Fruit fly (Drosophila melanogaster) S2 (cell line): Measurements from ENCODE around the gene CG13123.

ENCODE experiments used
- CG8478 ChIP-seq: fragments of >200 bp; optimal IDR thresholded peaks from 2 replicates; lab custom pipeline; 2018
- CTCF ChIP-seq, 2 experiments: fragments of >200 bp; optimal IDR thresholded peaks; 2 replicates each; lab custom pipeline; 2018

CG13123 gene

DNA sequence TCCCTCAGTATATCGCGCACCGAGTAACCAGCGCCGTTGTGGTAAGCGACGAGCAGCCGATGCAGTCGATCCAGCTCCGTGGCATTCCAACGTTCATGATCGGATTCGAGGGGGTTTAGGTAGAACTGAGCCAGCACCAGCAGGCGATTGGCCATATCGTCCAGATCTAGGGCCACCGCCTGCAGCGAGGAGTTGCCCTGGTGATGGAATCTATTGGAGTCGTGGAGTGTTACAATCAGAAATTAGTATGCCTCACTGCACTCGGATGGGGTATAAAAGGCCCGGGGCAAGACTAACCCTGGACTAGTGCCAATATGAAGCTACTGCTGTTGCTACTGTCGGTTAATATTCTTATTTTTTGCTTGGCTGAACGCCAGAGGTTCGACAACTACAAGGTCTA lies 26.1 kb downstream of the CG13123 start, which contains the start of gene CG4017:
Gene CG4017 (plus strand): TSS at position 301 of the 400 bp plus-strand sequence.
- TF ChIP-seq CTCF (optimal IDR thresholded peaks at IDR 0.05; lab: Kevin White, UChicago) (no peak), CG8478 (lab: Kevin White, UChicago) (no peak)

DNA sequence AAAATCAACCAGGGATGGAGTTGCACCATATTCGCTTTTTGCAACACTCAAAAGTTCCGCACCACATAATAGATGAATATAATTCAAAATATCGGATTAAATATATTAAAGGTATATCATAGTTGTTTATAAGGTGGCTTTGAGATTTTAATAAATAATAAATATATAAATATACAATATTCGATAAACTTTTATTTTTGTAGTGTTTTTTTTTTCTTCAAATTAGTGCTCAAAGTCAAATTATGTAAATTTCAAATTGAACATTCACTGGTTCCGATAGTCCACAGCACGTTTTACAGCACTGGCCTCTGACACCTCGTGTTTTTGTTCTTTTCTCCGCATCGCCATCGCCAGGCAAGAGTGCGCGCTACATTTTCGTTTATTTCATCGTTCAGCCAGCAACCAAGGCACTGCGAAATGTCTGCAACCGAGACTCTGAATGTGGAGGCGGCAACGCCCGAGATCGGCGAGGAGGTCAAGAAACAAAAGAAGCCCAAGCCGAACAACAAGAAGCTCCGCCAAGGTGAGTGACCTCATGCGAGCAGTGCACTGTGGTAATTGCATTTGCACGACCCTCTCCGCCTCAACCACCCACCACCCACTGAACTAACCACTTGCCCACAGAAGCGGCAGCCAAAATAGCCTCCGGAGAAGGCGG lies 29.6 kb downstream of the CG13123 start, which contains the start of the genes Taf11 and und:
Gene Taf11 (minus strand): TSS at position 51 of the 658 bp plus-strand sequence.
Gene und (plus strand): TSS at position 158 of the 658 bp plus-strand sequence.
- TF ChIP-seq CTCF (optimal IDR thresholded peaks at IDR 0.05; lab: Kevin White, UChicago) (no peak), CG8478 (lab: Kevin White, UChicago) (no peak)

DNA sequence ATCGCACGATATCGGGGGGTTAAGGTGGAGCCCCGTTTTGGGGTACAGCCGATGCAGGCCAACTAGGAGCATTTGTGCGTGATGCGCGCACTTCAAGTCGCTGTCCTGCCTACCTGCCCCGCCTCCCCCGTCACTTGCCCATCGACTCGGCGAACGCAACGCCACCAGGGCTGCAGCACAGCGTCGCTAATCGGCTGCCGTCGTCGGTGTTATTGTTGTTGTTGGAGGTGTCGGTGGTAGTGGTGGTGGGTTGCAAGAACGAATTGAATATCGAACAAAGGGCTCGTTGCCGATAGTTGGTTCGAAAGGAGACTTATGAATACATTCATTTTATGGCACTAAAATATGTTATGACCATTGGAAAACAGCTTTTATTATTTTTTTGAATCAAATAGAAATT lies 34.1 kb downstream of the CG13123 start:
- TF ChIP-seq CG8478 (lab: Kevin White, UChicago), result no peak
- TF ChIP-seq CTCF (optimal IDR thresholded peaks at IDR 0.05; lab: Kevin White, UChicago), result no peak

DNA sequence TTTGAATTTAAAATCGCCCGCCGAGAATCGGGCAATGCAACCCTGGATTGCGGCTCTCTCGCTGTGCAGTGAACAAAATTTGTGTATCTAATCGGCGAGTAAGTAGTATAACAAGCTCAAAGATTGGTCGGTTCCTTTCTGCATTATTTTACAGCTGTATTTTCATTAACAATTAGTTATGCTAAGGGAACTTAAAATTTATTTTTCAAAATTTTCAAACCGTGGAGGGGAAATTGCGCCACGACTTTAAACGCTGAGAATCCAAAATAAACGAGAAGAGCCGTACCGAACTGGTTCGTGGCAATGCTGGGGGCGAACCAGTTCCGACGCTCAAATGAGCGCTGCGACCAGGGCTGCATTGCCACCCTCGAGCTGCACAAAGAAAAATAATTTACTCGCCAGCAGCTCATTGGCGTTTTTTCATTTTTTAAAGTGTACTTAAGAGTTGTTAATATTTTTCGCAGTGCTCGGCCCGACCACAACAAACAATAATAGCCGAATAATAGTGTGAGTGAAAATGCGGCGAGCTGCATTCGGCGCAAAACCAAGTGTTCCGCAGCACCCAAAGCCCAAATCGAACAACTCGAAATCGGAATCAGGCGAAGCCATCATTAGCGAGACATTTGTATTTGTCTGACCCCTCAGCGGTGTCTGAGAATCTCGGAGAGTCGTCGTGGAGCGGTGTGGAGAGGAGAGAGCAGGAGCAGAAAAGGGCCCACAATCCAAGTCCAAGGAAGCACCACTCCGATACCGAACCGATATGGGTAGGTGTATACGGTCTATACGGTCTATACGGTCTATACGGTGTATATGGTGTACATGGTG lies 34.7 kb downstream of the CG13123 start, which contains the start of gene zf30C:
Gene zf30C (plus strand): TSS at position 353 of the 825 bp plus-strand sequence.
- no peak for TF ChIP-seq CG8478 (lab: Kevin White, UChicago)
- no peak for TF ChIP-seq CTCF (optimal IDR thresholded peaks at IDR 0.05; lab: Kevin White, UChicago)

DNA sequence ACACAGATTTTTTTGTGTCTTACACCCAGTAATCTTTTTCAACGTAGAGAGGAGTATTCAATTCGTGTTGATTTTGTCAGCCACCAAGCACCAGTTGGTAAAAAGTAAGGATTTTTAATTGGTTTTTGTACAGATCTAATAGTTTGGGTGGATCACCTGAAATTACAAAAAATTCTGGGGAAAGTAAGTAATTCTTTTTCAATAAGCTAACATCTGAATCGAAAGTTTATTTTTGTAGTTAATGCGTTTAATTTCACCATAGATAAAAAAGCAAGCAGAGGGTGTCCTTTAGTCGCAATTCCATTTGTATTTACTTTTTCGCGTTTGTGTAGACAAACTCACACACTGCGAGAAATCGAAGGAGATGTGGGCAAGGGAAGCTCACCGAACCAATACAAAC lies 38.1 kb downstream of the CG13123 start:
- no peak for TF ChIP-seq CG8478 (lab: Kevin White, UChicago)
- TF ChIP-seq CTCF (optimal IDR thresholded peaks at IDR 0.05; lab: Kevin White, UChicago), result no peak

DNA sequence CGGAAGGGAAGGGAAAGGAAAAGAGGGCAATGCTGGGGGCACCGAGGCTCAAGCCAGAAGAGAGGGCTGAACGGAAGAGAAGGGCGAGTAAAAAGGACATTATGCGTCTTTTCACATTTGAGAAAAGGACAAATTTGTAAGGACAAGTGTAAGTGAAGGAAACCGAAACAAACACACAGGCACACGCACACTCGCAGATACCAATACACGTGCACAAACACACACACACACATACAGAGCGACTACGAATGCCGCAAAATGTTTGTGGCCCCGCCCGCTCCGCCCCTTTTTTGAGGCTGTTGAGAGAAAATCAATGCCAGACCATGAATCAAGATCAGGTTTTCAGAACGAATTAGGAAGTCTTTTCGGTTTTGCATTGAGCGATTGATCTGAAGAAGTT lies 39.5 kb downstream of the CG13123 start:
- TF ChIP-seq CTCF (optimal IDR thresholded peaks at IDR 0.05; lab: Kevin White, UChicago) (no peak), CG8478 (lab: Kevin White, UChicago) (no peak)

DNA sequence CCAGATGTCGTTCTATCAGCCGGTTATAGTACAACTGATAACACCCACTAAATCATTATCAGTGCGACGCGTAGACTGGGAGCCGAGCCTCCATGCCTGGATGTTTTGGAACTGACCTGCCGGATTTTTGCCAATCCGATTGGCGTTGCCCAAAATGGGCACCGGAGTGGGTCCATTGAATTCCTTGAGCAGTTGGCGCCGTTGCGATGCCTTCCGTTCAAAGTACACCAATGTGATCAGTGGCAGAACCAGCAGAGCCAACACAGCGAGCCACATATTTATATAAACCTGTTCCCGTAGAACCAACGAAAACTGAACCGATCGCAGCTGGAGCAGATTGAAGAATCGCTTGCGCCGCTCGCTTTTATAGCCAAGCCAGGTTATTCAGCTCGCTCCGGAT lies 43.2 kb downstream of the CG13123 start, which contains the start of gene Cyp4e3:
Gene Cyp4e3 (minus strand): TSS at position 327 of the 400 bp plus-strand sequence.
- TF ChIP-seq CG8478 (lab: Kevin White, UChicago) (no peak), CTCF (optimal IDR thresholded peaks at IDR 0.05; lab: Kevin White, UChicago) (no peak)

DNA sequence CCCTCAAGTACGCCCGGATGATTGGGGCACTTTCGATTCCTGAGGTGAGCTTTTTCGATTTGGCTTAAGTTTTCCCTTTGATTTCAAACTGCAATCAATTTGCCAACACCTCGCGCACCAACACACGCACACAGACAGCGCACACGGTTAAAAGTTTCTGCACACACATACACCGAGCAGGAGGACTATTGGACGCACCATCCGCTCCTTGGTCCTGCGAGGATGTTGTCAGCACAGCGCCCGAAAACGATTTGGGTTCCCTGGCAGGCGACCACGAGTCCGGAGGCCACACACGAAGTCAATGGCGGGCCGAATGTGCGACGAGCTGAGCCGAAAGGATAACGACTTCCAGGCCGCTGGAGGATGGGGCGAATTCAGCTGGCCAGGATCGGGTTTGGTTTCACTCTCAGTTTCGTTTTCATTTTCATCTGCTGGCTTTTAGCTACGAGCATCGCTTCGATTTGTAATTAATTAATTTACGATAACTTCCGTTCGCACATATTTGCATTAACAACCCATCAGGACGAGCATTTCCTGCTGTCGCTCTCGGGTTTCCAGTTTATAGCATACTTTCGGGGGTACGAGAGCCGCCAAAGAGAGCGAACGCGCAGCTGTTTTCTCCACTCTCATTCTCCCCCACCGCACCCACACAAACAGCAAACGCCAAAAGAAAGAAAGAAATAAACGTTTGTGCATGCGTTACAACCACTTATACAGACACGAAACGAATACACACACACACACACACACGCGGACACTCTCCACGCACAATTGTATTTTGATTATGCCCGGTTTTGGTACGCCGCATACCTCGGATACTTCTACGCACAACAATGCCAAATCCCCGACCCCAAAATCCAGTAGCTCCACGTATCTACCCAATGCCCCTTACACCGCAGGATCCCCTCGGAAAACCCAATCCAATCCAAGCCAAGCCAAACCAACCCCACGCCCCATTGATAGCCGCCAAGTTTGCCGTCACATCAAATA lies 46.4 kb downstream of the CG13123 start, which contains the start of gene Nckx30C:
Gene Nckx30C (minus strand): TSS at position 260 of the 990 bp plus-strand sequence.
- no peak for TF ChIP-seq CTCF (optimal IDR thresholded peaks at IDR 0.05; lab: Kevin White, UChicago)
- TF ChIP-seq CG8478 (lab: Kevin White, UChicago), result no peak

DNA sequence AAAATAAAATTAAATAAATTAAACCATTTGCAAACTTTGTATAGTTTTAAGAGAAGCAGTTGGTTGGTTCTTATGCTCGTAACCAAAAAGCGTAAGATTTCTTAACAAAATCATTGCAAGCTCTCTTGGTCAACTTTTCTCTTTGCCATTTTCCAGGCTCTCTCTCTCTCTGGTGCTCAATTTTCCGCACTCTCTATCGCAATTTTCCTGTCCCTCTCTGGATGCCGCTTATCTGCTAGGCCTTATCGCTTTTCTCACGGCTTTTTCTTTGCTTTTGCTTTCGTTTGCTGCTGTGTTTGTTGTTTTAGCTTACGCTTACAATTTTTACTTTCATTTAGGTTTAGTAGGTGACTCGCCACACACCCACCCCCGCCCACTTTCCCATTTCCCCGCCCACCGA lies 48.3 kb downstream of the CG13123 start:
- TF ChIP-seq CTCF (optimal IDR thresholded peaks at IDR 0.05; lab: Kevin White, UChicago), result no peak
- no peak for TF ChIP-seq CG8478 (lab: Kevin White, UChicago)

DNA sequence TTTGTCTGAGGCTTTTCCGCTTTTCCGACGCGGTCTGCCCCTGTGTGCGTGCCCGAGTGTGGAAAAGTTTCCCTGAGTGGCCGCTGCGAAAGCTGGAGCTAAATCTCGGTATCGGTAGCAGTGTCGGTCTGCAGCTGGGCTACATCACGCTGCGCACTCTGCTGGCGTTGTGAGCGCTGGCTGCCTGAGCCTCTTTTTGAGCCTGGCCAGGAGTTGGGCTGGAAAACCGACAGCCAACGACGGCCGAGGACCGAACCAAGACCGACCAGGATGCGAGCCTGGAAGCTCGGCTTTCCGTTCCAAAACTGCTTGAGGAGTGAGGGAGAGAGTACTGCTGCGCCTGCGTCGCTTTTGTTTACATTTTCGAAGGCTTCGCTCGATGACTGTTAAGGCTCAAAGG lies 49.1 kb downstream of the CG13123 start:
- TF ChIP-seq CTCF (optimal IDR thresholded peaks at IDR 0.05; lab: Kevin White, UChicago), result no peak
- no peak for TF ChIP-seq CG8478 (lab: Kevin White, UChicago)
